Worm (Caenorhabditis elegans): ENCODE results near the gene F59B1.6.

DNA sequence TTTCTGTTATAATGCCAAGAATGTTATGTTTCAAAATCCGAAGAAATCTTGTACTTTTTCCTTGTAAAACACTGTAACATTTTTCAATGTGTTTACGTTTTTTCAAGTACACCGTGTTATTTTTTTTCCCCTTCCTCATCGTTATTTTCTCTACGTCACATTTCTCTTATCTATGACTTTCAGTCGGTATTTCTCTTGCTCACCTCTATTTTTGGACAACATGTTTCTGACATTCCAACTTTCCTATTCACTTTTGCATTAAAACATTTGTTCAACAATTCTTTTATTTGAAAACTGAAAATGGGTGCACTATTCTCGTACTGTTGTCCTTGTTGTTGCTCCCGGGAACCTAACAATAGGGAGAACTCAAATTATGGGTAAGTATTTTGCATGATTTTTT, 41.6 kb upstream of the F59B1.6 start, which contains the start of gene pals-33:
- TF ChIP-seq nhr-76 (tag; optimal IDR thresholded peaks at IDR 0.05), result no peak
- TF ChIP-seq fkh-10 (GFP tag; optimal IDR thresholded peaks at IDR 0.05), result no peak
- no peak for TF ChIP-seq ces-1 (GFP tag; optimal IDR thresholded peaks at IDR 0.05)
- TF ChIP-seq zfp-3 (GFP tag; conservative IDR thresholded peaks at IDR 0.05), result no peak
- TF ChIP-seq F26F4.8 (GFP tag; conservative IDR thresholded peaks at IDR 0.05), result no peak
- TF ChIP-seq nhr-237 (tag; optimal IDR thresholded peaks at IDR 0.05), result no peak
- no peak for TF ChIP-seq nhr-28 (tag; optimal IDR thresholded peaks at IDR 0.05)
- TF ChIP-seq aly-2 (tag; optimal IDR thresholded peaks at IDR 0.05), result no peak
- no peak for TF ChIP-seq unc-62 (GFP tag; optimal IDR thresholded peaks at IDR 0.05 in 1 of 2)
- no peak for TF ChIP-seq unc-62 (tag; optimal IDR thresholded peaks at IDR 0.05)

All from whole organism, L4 larva.